Worm (Caenorhabditis elegans) whole organism, L4 larva: Measurements from ENCODE around the gene Y53G8AR.8.

Experiments
- ces-1 ChIP-seq: fragments of 150-350 bp; sonication (generic microtip); optimal IDR thresholded peaks from 4 replicates; lab custom pipeline; 2014; ENCODE audit warnings: missing biosample characterization, missing genetic modification reagents, missing genetic modification characterization
- daf-19 ChIP-seq: fragments of 200-800 bp; sonication (Bioruptor generic); conservative IDR thresholded peaks from 2 replicates; pipeline ENCODE4 v1.3.6; 2022; ENCODE audit warnings: missing genetic modification characterization, missing compliant biosample characterization
- hlh-30 ChIP-seq: sonication (generic microtip); optimal IDR thresholded peaks from 2 replicates; lab custom pipeline; 2017; ENCODE audit warnings: antibody characterized with exemption, mild to moderate bottlenecking, missing genetic modification characterization, missing compliant biosample characterization; ENCODE audit not compliant: insufficient read depth
- lir-3 ChIP-seq: sonication (generic microtip); optimal IDR thresholded peaks from 2 replicates; lab custom pipeline; 2016; ENCODE audit warnings: mild to moderate bottlenecking, missing genetic modification characterization, missing compliant biosample characterization
- nhr-41 ChIP-seq: fragments of 200-800 bp; sonication (Bioruptor generic); IDR thresholded peaks from 2 replicates; pipeline ENCODE4 v1.3.6; 2022; ENCODE audit warnings: missing genetic modification reagents, missing genetic modification characterization, missing compliant biosample characterization
- unc-39 ChIP-seq: sonication (generic microtip); optimal IDR thresholded peaks from 2 replicates; lab custom pipeline; 2017; ENCODE audit warnings: missing biosample characterization, missing genetic modification characterization

ce11 chrIII:3241361-3241760 is 52.8 kb downstream of the Y53G8AR.8 start:
- no peak for TF ChIP-seq unc-39 (tag; lab: Kevin White, UChicago)
- TF ChIP-seq daf-19 (GFP tag; lab: Robert Waterston, UW), result no peak
- TF ChIP-seq ces-1 (GFP tag; lab: Kevin White, UChicago), result no peak
- TF ChIP-seq lir-3 (tag; lab: Kevin White, UChicago), result no peak
- TF ChIP-seq nhr-41 (GFP tag; lab: Robert Waterston, UW), result no peak
- no peak for TF ChIP-seq hlh-30
